Worm (Caenorhabditis elegans): ENCODE measurements around the gene gst-11.

The gst-11 gene

ce11 chrX:3625599-3625998 is 8.0 kb downstream of the gst-11 start:
- TF ChIP-seq ZK185.1 (tag; optimal IDR thresholded peaks at IDR 0.05; ENCODE audit: poor library complexity, severe bottlenecking) (no peak), Y53F4B.3 (GFP tag; IDR thresholded peaks at IDR 0.05) (no peak), attf-3 (GFP tag; conservative IDR thresholded peaks at IDR 0.05) (no peak), C06A6.2 (GFP tag; conservative IDR thresholded peaks at IDR 0.05) (no peak), cebp-1 (GFP tag; IDR thresholded peaks at IDR 0.05) (no peak), cebp-1 (tag; optimal IDR thresholded peaks at IDR 0.05) (no peak), let-607 (tag; optimal IDR thresholded peaks at IDR 0.05) (no peak), madf-10 (tag; optimal IDR thresholded peaks at IDR 0.05) (no peak), Y79H2A.3 (GFP tag; conservative IDR thresholded peaks at IDR 0.05) (no peak), K12H6.12 (tag; optimal IDR thresholded peaks at IDR 0.05) (no peak), snpc-4 (GFP tag; optimal IDR thresholded peaks at IDR 0.05) (no peak), snpc-4 (tag; optimal IDR thresholded peaks at IDR 0.05) (no peak), T26A5.8 (tag; optimal IDR thresholded peaks at IDR 0.05) (no peak), cebp-2 (GFP tag; IDR thresholded peaks at IDR 0.05) (no peak)

ce11 chrX:3623162-3623561 is 10.4 kb downstream of the gst-11 start, which contains the start of gene C18B2.2:
Gene C18B2.2, plus strand, starts transcription at chrX:3623462.
- TF ChIP-seq ztf-6 (GFP tag; IDR thresholded peaks at IDR 0.05) (no peak), Y79H2A.3 (GFP tag; conservative IDR thresholded peaks at IDR 0.05) (no peak), let-607 (tag; optimal IDR thresholded peaks at IDR 0.05) (no peak), ceh-27 (GFP tag; optimal IDR thresholded peaks at IDR 0.05) (no peak), sdz-38 (tag; optimal IDR thresholded peaks at IDR 0.05) (no peak), nfya-1 (tag; optimal IDR thresholded peaks at IDR 0.05; ENCODE audit: borderline replicate concordance, insufficient read depth) (no peak), nhr-80 (tag; optimal IDR thresholded peaks at IDR 0.05) (no peak), ceh-40 (GFP tag; IDR thresholded peaks at IDR 0.05) (no peak), dox-1 (GFP tag; IDR thresholded peaks at IDR 0.05) (no peak), rpc-1 (optimal IDR thresholded peaks at IDR 0.05) (no peak), rpc-1 (tag; optimal IDR thresholded peaks at IDR 0.05) (no peak), let-526 (GFP tag; IDR thresholded peaks at IDR 0.05) (no peak), hmg-1.2 (GFP tag; IDR thresholded peaks at IDR 0.05) (no peak), xnd-1 (tag; optimal IDR thresholded peaks at IDR 0.05) (no peak)

- no peak for TF ChIP-seq ceh-58 (GFP tag; IDR thresholded peaks at IDR 0.05)
- TF ChIP-seq akir-1 (GFP tag; optimal IDR thresholded peaks at IDR 0.05), result no peak
- no peak for TF ChIP-seq ztf-26 (tag; optimal IDR thresholded peaks at IDR 0.05)
- no peak for TF ChIP-seq athp-1 (tag; optimal IDR thresholded peaks at IDR 0.05)
- TF ChIP-seq F22D6.2 (tag; optimal IDR thresholded peaks at IDR 0.05), result no peak
- no peak for TF ChIP-seq die-1 (tag; optimal IDR thresholded peaks at IDR 0.05)
- TF ChIP-seq ztf-3 (GFP tag; optimal IDR thresholded peaks at IDR 0.05), result no peak
Observed at ce11 chrX:3618842-3619241, 14.7 kb downstream of the gst-11 start.

- no peak for TF ChIP-seq hmg-1.2 (GFP tag; IDR thresholded peaks at IDR 0.05)
- TF ChIP-seq T07F8.4 (tag; optimal IDR thresholded peaks at IDR 0.05), result no peak
- TF ChIP-seq nfya-1 (tag; optimal IDR thresholded peaks at IDR 0.05; ENCODE audit: borderline replicate concordance, insufficient read depth), result no peak
- TF ChIP-seq ZK185.1 (tag; optimal IDR thresholded peaks at IDR 0.05; ENCODE audit: poor library complexity, severe bottlenecking), result no peak
- TF ChIP-seq egl-18 (GFP tag; IDR thresholded peaks at IDR 0.05), result no peak
- no peak for TF ChIP-seq C17E4.6 (GFP tag; IDR thresholded peaks at IDR 0.05)
- TF ChIP-seq F52B5.7 (tag; optimal IDR thresholded peaks at IDR 0.05), result no peak
- no peak for TF ChIP-seq xnd-1 (tag; optimal IDR thresholded peaks at IDR 0.05)
- no peak for TF ChIP-seq aptf-3 (GFP tag; IDR thresholded peaks at IDR 0.05)
- TF ChIP-seq unc-62 (GFP tag; optimal IDR thresholded peaks at IDR 0.05), result no peak
- TF ChIP-seq cebp-2 (GFP tag; IDR thresholded peaks at IDR 0.05), result no peak
- TF ChIP-seq ztf-6 (GFP tag; IDR thresholded peaks at IDR 0.05), result no peak
- TF ChIP-seq egl-44 (GFP tag; IDR thresholded peaks at IDR 0.05), result no peak
- TF ChIP-seq let-526 (GFP tag; IDR thresholded peaks at IDR 0.05), result no peak
- no peak for TF ChIP-seq Y53G8AR.9 (GFP tag; conservative IDR thresholded peaks at IDR 0.05)
- TF ChIP-seq lin-40 (tag; optimal IDR thresholded peaks at IDR 0.05), result no peak
- no peak for TF ChIP-seq nfyb-1 (GFP tag; IDR thresholded peaks at IDR 0.05)
- no peak for TF ChIP-seq lir-1 (GFP tag; conservative IDR thresholded peaks at IDR 0.05)
- TF ChIP-seq F57A8.1 (GFP tag; optimal IDR thresholded peaks at IDR 0.05), result no peak
Observed at ce11 chrX:3617218-3617617, 16.3 kb downstream of the gst-11 start, which contains the start of gene del-9. Gene del-9, minus strand, starts transcription at chrX:3617318.
